Worm (Caenorhabditis elegans): Measurements from ENCODE around the gene del-2.

DNA sequence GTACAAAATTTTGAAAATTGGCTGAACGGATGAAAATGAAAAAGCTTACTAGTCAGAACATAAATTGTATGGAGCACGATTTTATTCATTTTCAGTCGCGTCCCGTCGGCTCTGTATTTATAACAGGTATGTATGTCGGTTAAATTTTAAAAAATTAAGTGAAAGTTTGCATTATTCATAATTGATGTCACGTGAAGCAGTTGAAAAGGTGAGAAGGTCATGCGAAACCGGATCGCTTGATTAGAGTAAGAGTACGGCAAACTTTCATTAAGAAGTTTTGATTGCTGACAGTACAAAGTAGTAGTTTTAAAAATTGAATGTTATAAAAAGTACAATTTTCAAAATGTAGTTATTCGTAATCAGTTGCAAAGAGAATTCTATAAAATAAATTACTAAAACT, 31.4 kb upstream of the del-2 start:
- TF ChIP-seq F52B5.7 (tag; optimal IDR thresholded peaks at IDR 0.05) (no peak), ztf-26 (tag; optimal IDR thresholded peaks at IDR 0.05) (no peak), dox-1 (GFP tag; IDR thresholded peaks at IDR 0.05) (no peak), Y95B8A.8 (GFP tag; IDR thresholded peaks at IDR 0.05) (no peak), pha-4 (tag; optimal IDR thresholded peaks at IDR 0.05) (no peak), pbrm-1 (GFP tag; IDR thresholded peaks at IDR 0.05) (no peak), snpc-4 (GFP tag; optimal IDR thresholded peaks at IDR 0.05) (no peak), snpc-4 (tag; optimal IDR thresholded peaks at IDR 0.05) (no peak), nhr-80 (tag; optimal IDR thresholded peaks at IDR 0.05) (no peak), lin-54 (GFP tag; optimal IDR thresholded peaks at IDR 0.05) (no peak), aptf-2 (GFP tag; conservative IDR thresholded peaks at IDR 0.05) (no peak), ama-1 (optimal IDR thresholded peaks at IDR 0.05) (no peak), ama-1 (GFP tag; optimal IDR thresholded peaks at IDR 0.05) (no peak), fkh-3 (tag; optimal IDR thresholded peaks at IDR 0.05) (no peak), let-526 (GFP tag; IDR thresholded peaks at IDR 0.05) (no peak)
